Fruit fly (Drosophila melanogaster): Measurements from ENCODE around the gene Tsp29Fa.

Gene Tsp29Fa

dm6 chr2L:8955597-8956335, 22.0 kb downstream of the Tsp29Fa start:
- TF ChIP-seq Myc (optimal IDR thresholded peaks at IDR 0.05) (no peak), dmrt93B (GFP tag; optimal IDR thresholded peaks at IDR 0.05) (no peak), Vsx2 (GFP tag; optimal IDR thresholded peaks at IDR 0.05; ENCODE audit: partially characterized antibody) (no peak), GATAd (GFP tag; optimal IDR thresholded peaks at IDR 0.05) (no peak)

DNA sequence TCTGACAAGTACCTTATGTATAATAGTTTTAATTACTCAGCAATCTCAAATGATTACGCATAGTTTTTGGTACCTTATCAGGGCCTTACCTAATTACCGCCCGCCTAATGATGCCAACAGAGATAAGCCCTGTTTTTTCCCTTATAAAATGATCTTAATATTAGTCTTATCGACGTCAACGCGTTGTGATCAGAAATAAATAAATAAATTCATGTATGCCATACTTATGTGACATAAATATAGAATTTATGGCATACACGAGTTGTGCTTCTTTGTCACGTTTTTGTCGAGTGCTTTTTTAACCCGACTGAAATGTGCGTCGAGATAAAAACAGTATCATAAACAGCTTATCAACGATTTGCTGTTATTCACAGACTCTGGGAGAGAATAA, 22.6 kb downstream of the Tsp29Fa start:
- TF ChIP-seq Rel (GFP tag; optimal IDR thresholded peaks at IDR 0.05) (no peak), Rel (tag; optimal IDR thresholded peaks at IDR 0.05) (peak; percentile 16), Mio (GFP tag; optimal IDR thresholded peaks at IDR 0.05) (no peak), usp (GFP tag; optimal IDR thresholded peaks at IDR 0.05) (no peak), pan (optimal IDR thresholded peaks at IDR 0.05) (no peak)

DNA sequence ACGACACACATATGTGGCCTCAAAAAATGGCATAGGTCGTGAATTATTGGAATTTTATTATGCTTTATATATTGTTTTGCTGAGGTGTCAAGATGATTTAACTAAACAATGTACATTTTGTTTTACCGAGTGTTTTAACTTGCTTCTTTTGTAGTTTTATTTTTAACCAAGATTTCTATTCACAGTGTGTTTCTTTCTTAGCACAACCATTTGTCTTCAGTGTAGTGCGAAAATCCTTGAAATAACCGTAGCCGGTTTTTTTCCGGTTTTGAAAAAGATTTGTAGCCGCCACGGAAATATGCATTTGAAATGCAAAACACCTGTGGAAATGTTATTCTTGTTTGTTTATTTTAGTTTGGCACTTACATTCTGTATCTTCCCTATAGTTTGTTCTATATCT, 23.4 kb downstream of the Tsp29Fa start:
- TF ChIP-seq Myc (optimal IDR thresholded peaks at IDR 0.05) = no peak
- TF ChIP-seq lola (GFP tag; optimal IDR thresholded peaks at IDR 0.05) = no peak
- no peak for TF ChIP-seq Jra (GFP tag; optimal IDR thresholded peaks at IDR 0.05)
- no peak for TF ChIP-seq Dif (GFP tag; optimal IDR thresholded peaks at IDR 0.05; ENCODE audit: partially characterized antibody)
- TF ChIP-seq dmrt93B (GFP tag; optimal IDR thresholded peaks at IDR 0.05) = no peak

- TF ChIP-seq Dfd (GFP tag; optimal IDR thresholded peaks at IDR 0.05) (no peak), Vsx2 (GFP tag; optimal IDR thresholded peaks at IDR 0.05; ENCODE audit: partially characterized antibody) (no peak), Abd-B (GFP tag; optimal IDR thresholded peaks at IDR 0.05) (no peak), CrebA (GFP tag; optimal IDR thresholded peaks at IDR 0.05; ENCODE audit: borderline replicate concordance) (peak; percentile 57), ey (GFP tag; optimal IDR thresholded peaks at IDR 0.05) (peak; percentile 94), Rel (GFP tag; optimal IDR thresholded peaks at IDR 0.05) (no peak), Rel (tag; optimal IDR thresholded peaks at IDR 0.05) (no peak), dl (GFP tag; optimal IDR thresholded peaks at IDR 0.05; ENCODE audit: insufficient read depth in 1 of 2, partially characterized antibody in 2 of 2) (no peak), psq (GFP tag; optimal IDR thresholded peaks at IDR 0.05) (peak; percentile 87), N (GFP tag; optimal IDR thresholded peaks at IDR 0.05) (no peak), br (GFP tag; optimal IDR thresholded peaks at IDR 0.05) (peak; percentile 55), rgr (GFP tag; optimal IDR thresholded peaks at IDR 0.05) (peak; percentile 80), pan (optimal IDR thresholded peaks at IDR 0.05) (no peak), Hr83 (GFP tag; optimal IDR thresholded peaks at IDR 0.05; ENCODE audit: poor library complexity, severe bottlenecking) (peak; percentile 18), tai (GFP tag; optimal IDR thresholded peaks at IDR 0.05) (peak; percentile 56), dmrt93B (GFP tag; optimal IDR thresholded peaks at IDR 0.05) (peak; percentile 40), OdsH (GFP tag; optimal IDR thresholded peaks at IDR 0.05) (peak; percentile 77), Hnf4 (GFP tag; optimal IDR thresholded peaks at IDR 0.05) (peak; percentile 66), Sp1 (GFP tag; optimal IDR thresholded peaks at IDR 0.05) (no peak), lola (GFP tag; optimal IDR thresholded peaks at IDR 0.05) (no peak), fru (GFP tag; optimal IDR thresholded peaks at IDR 0.05) (peak; percentile 93), CG9705 (GFP tag; optimal IDR thresholded peaks at IDR 0.05) (peak; percentile 3), Dif (GFP tag; optimal IDR thresholded peaks at IDR 0.05; ENCODE audit: partially characterized antibody) (no peak), brk (GFP tag; optimal IDR thresholded peaks at IDR 0.05) (peak; percentile 95), HLH106 (tag; optimal IDR thresholded peaks at IDR 0.05) (peak; percentile 56), sv (GFP tag; optimal IDR thresholded peaks at IDR 0.05) (peak; percentile 91), usp (GFP tag; optimal IDR thresholded peaks at IDR 0.05) (no peak), Myc (optimal IDR thresholded peaks at IDR 0.05) (no peak), GATAd (GFP tag; optimal IDR thresholded peaks at IDR 0.05) (no peak), foxo (GFP tag; optimal IDR thresholded peaks at IDR 0.05) (peak in 1 of 2 experiments; percentile 86), CG32264 (GFP tag; optimal IDR thresholded peaks at IDR 0.05) (no peak), Mio (GFP tag; optimal IDR thresholded peaks at IDR 0.05) (no peak), dsf (GFP tag; optimal IDR thresholded peaks at IDR 0.05; ENCODE audit: borderline replicate concordance) (no peak), h (GFP tag; optimal IDR thresholded peaks at IDR 0.05) (peak; percentile 79), sage (GFP tag; optimal IDR thresholded peaks at IDR 0.05) (no peak), Hr78 (GFP tag; optimal IDR thresholded peaks at IDR 0.05) (no peak), jim (GFP tag; optimal IDR thresholded peaks at IDR 0.05) (no peak), woc (GFP tag; optimal IDR thresholded peaks at IDR 0.05) (peak; percentile 13), Jra (GFP tag; optimal IDR thresholded peaks at IDR 0.05) (peak; percentile 27)
Measured at dm6 chr2L:8958046-8958497, 24.3 kb downstream of the Tsp29Fa start.
